Worm (Caenorhabditis elegans): ENCODE measurements around the gene hsp-17.

ce11 chrV:8379206-8379605, 6.5 kb downstream of the hsp-17 start, which contains the start of gene F52E1.5:
- TF ChIP-seq nhr-47 (tag; optimal IDR thresholded peaks at IDR 0.05), result no peak
- TF ChIP-seq efl-3 (GFP tag; optimal IDR thresholded peaks at IDR 0.05), result no peak
- no peak for TF ChIP-seq ces-1 (GFP tag; optimal IDR thresholded peaks at IDR 0.05)
- TF ChIP-seq aha-1 (tag; optimal IDR thresholded peaks at IDR 0.05), result no peak
- TF ChIP-seq ztf-11 (tag; optimal IDR thresholded peaks at IDR 0.05), result no peak
- TF ChIP-seq rnt-1 (tag; optimal IDR thresholded peaks at IDR 0.05), result no peak
- peak; percentile 45 for TF ChIP-seq blmp-1 (tag; optimal IDR thresholded peaks at IDR 0.05)
- no peak for TF ChIP-seq ama-1 (optimal IDR thresholded peaks at IDR 0.05)
- no peak for TF ChIP-seq ceh-88 (GFP tag; IDR thresholded peaks at IDR 0.05)
- no peak for TF ChIP-seq ceh-82 (tag; optimal IDR thresholded peaks at IDR 0.05)
- TF ChIP-seq aly-2 (tag; optimal IDR thresholded peaks at IDR 0.05), result no peak
- no peak for TF ChIP-seq irx-1 (tag; optimal IDR thresholded peaks at IDR 0.05)
- no peak for TF ChIP-seq hlh-17 (GFP tag; optimal IDR thresholded peaks at IDR 0.05; ENCODE audit: borderline replicate concordance)
